Worm (Caenorhabditis elegans) whole organism, late embryonic: Measurements from ENCODE around the gene idpc-4.

Experiments used
- C38D4.7 ChIP-seq: fragments of 200-800 bp; sonication (Bioruptor generic); optimal IDR thresholded peaks from 2 replicates; lab custom pipeline; 2018; ENCODE audit warnings: mild to moderate bottlenecking, missing genetic modification characterization, moderate library complexity, missing compliant biosample characterization
- F13H6.1 ChIP-seq: sonication (generic microtip); optimal IDR thresholded peaks from 2 replicates; lab custom pipeline; 2016; ENCODE audit warnings: missing genetic modification characterization, missing compliant biosample characterization
- K02D7.2 ChIP-seq: sonication (generic microtip); optimal IDR thresholded peaks from 2 replicates; lab custom pipeline; 2017; ENCODE audit warnings: mild to moderate bottlenecking, missing genetic modification characterization, missing compliant biosample characterization
- K09A11.1 ChIP-seq: sonication (generic microtip); optimal IDR thresholded peaks from 2 replicates; lab custom pipeline; 2017; ENCODE audit warnings: antibody characterized with exemption, mild to moderate bottlenecking, missing genetic modification characterization, missing compliant biosample characterization; ENCODE audit not compliant: insufficient read depth
- Y22D7AL.16 ChIP-seq: sonication (generic microtip); optimal IDR thresholded peaks from 2 replicates; lab custom pipeline; 2016; ENCODE audit warnings: missing genetic modification characterization, missing compliant biosample characterization
- ahr-1 ChIP-seq: sonication (generic microtip); optimal IDR thresholded peaks from 2 replicates; lab custom pipeline; 2016; ENCODE audit warnings: missing genetic modification characterization, missing compliant biosample characterization
- ceh-19 ChIP-seq: fragments of 200-800 bp; sonication (Bioruptor generic); optimal IDR thresholded peaks from 2 replicates; lab custom pipeline; 2018; ENCODE audit warnings: mild to moderate bottlenecking, missing genetic modification characterization, missing compliant biosample characterization
- ceh-22 ChIP-seq: sonication (generic microtip); optimal IDR thresholded peaks from 2 replicates; lab custom pipeline; 2017; ENCODE audit warnings: missing biosample characterization, missing genetic modification characterization
- ceh-24 ChIP-seq: sonication (generic microtip); optimal IDR thresholded peaks from 2 replicates; lab custom pipeline; 2016; ENCODE audit warnings: mild to moderate bottlenecking, missing genetic modification characterization, missing compliant biosample characterization
- ceh-31 ChIP-seq: sonication (generic microtip); optimal IDR thresholded peaks from 2 replicates; lab custom pipeline; 2016; ENCODE audit warnings: missing genetic modification characterization, missing compliant biosample characterization
- ceh-34 ChIP-seq: sonication (generic microtip); optimal IDR thresholded peaks from 2 replicates; lab custom pipeline; 2016; ENCODE audit warnings: mild to moderate bottlenecking, missing genetic modification characterization, missing compliant biosample characterization
- ceh-45 ChIP-seq: fragments of 200-800 bp; sonication (Bioruptor generic); IDR thresholded peaks from 2 replicates; pipeline ENCODE4 v1.3.6; 2022; ENCODE audit warnings: missing genetic modification reagents, missing genetic modification characterization, missing compliant biosample characterization
- ceh-48 ChIP-seq: sonication (generic microtip); optimal IDR thresholded peaks from 2 replicates; lab custom pipeline; 2016; ENCODE audit warnings: missing genetic modification characterization, inconsistent platforms, missing compliant biosample characterization
- dve-1 ChIP-seq: sonication (generic microtip); optimal IDR thresholded peaks from 2 replicates; lab custom pipeline; 2017; ENCODE audit warnings: antibody characterized with exemption, mild to moderate bottlenecking, missing genetic modification characterization, missing compliant biosample characterization
- elt-2 ChIP-seq: sonication (generic microtip); optimal IDR thresholded peaks from 2 replicates; lab custom pipeline; 2016; ENCODE audit warnings: missing genetic modification reagents, missing genetic modification characterization, missing compliant biosample characterization
- elt-4 ChIP-seq: sonication (generic microtip); optimal IDR thresholded peaks from 2 replicates; lab custom pipeline; 2016; ENCODE audit warnings: missing genetic modification characterization, missing compliant biosample characterization
- ets-4 ChIP-seq: sonication (generic microtip); optimal IDR thresholded peaks from 2 replicates; lab custom pipeline; 2016; ENCODE audit warnings: missing genetic modification characterization, missing compliant biosample characterization
- eyg-1 ChIP-seq: sonication (generic microtip); optimal IDR thresholded peaks from 2 replicates; lab custom pipeline; 2016; ENCODE audit warnings: missing genotype, missing genetic modification characterization, missing compliant biosample characterization
- fkh-6 ChIP-seq: sonication (generic microtip); optimal IDR thresholded peaks from 2 replicates; lab custom pipeline; 2016; ENCODE audit warnings: missing genetic modification characterization, missing compliant biosample characterization
- lim-6 ChIP-seq: sonication (generic microtip); optimal IDR thresholded peaks from 2 replicates; lab custom pipeline; 2016; ENCODE audit warnings: missing genetic modification characterization, missing compliant biosample characterization
- mec-3 ChIP-seq: sonication (generic microtip); optimal IDR thresholded peaks from 2 replicates; lab custom pipeline; 2016; ENCODE audit warnings: borderline replicate concordance, missing genetic modification characterization, missing compliant biosample characterization
- nfya-1 ChIP-seq: sonication (generic microtip); optimal IDR thresholded peaks from 2 replicates; lab custom pipeline; 2017; ENCODE audit warnings: missing genetic modification characterization, mild to moderate bottlenecking, missing compliant biosample characterization, antibody characterized with exemption, moderate library complexity
- nhr-232 ChIP-seq: sonication (generic microtip); optimal IDR thresholded peaks from 2 replicates; lab custom pipeline; 2016; ENCODE audit warnings: missing genetic modification characterization, missing compliant biosample characterization
- npax-4 ChIP-seq: sonication (generic microtip); optimal IDR thresholded peaks from 2 replicates; lab custom pipeline; 2016; ENCODE audit warnings: missing genetic modification characterization, missing compliant biosample characterization
- pat-9 ChIP-seq: fragments of 200-800 bp; sonication (Bioruptor generic); optimal IDR thresholded peaks from 2 replicates; lab custom pipeline; 2018; ENCODE audit warnings: mild to moderate bottlenecking, missing genetic modification characterization, moderate library complexity, missing compliant biosample characterization
- pha-2 ChIP-seq: sonication (generic microtip); optimal IDR thresholded peaks from 2 replicates; lab custom pipeline; 2017; ENCODE audit warnings: mild to moderate bottlenecking, missing genetic modification characterization, missing compliant biosample characterization
- pqm-1 ChIP-seq: sonication (generic microtip); optimal IDR thresholded peaks from 2 replicates; lab custom pipeline; 2016; ENCODE audit warnings: missing genetic modification characterization, missing compliant biosample characterization
- pros-1 ChIP-seq: fragments of 150-350 bp; optimal IDR thresholded peaks from 2 replicates; lab custom pipeline; 2014; ENCODE audit warnings: missing biosample characterization, missing genetic modification reagents, missing genetic modification characterization
- rnt-1 ChIP-seq: sonication (generic microtip); optimal IDR thresholded peaks from 2 replicates; lab custom pipeline; 2016; ENCODE audit warnings: missing genetic modification characterization, missing compliant biosample characterization
- syd-9 ChIP-seq: sonication (generic microtip); optimal IDR thresholded peaks from 2 replicates; lab custom pipeline; 2016; ENCODE audit warnings: mild to moderate bottlenecking, missing genetic modification characterization, moderate library complexity, missing compliant biosample characterization
- tbx-2 ChIP-seq: sonication (generic microtip); optimal IDR thresholded peaks from 2 replicates; lab custom pipeline; 2016; ENCODE audit warnings: missing genetic modification characterization, missing compliant biosample characterization
- tbx-7 ChIP-seq: sonication (generic microtip); optimal IDR thresholded peaks from 2 replicates; lab custom pipeline; 2016; ENCODE audit warnings: missing genotype, missing genetic modification characterization, missing compliant biosample characterization
- unc-3 ChIP-seq, 2 experiments: fragments of 200-800 bp in 1 of 2; sonication (Bioruptor generic) in 1 of 2; sonication (generic microtip) in 1 of 2; conservative IDR thresholded peaks in 1 of 2; optimal IDR thresholded peaks in 1 of 2; 2 replicates each; pipeline versions ENCODE4 v1.3.6 to Lab custom; 2016 to 2022; ENCODE audit warnings: missing compliant biosample characterization in 2 of 2, missing genetic modification characterization in 2 of 2, missing genetic modification reagents in 1 of 2
- unc-55 ChIP-seq: sonication (generic microtip); optimal IDR thresholded peaks from 2 replicates; lab custom pipeline; 2017; ENCODE audit warnings: missing biosample characterization, missing genetic modification reagents, missing genetic modification characterization

Gene idpc-4

ce11 chrV:9583323-9583644, 41.9 kb upstream of the idpc-4 start, which contains the start of gene K09G1.1:
K09G1.1 (plus strand) TSS chrV:9583545.
- TF ChIP-seq tbx-2 (tag; lab: Kevin White, UChicago): no peak
- no peak for TF ChIP-seq ahr-1 (tag; lab: Kevin White, UChicago)

ce11 chrV:9584263-9584662, 41.0 kb upstream of the idpc-4 start:
- TF ChIP-seq K09A11.1 (tag; lab: Kevin White, UChicago): no peak

ce11 chrV:9587619-9588018, 37.6 kb upstream of the idpc-4 start:
- TF ChIP-seq lim-6 (tag; lab: Kevin White, UChicago): no peak
- no peak for TF ChIP-seq syd-9
- no peak for TF ChIP-seq eyg-1 (tag; lab: Kevin White, UChicago)
- TF ChIP-seq ceh-22: no peak
- no peak for TF ChIP-seq ceh-19
- TF ChIP-seq unc-3 (GFP tag; conservative IDR thresholded peaks at IDR 0.05; lab: Robert Waterston, UW): no peak
- no peak for TF ChIP-seq unc-3 (tag; optimal IDR thresholded peaks at IDR 0.05; lab: Kevin White, UChicago)
- no peak for TF ChIP-seq Y22D7AL.16 (tag; lab: Kevin White, UChicago)
- TF ChIP-seq F13H6.1 (tag; lab: Kevin White, UChicago): no peak
- no peak for TF ChIP-seq C38D4.7
- no peak for TF ChIP-seq nhr-232 (tag; lab: Kevin White, UChicago)
- no peak for TF ChIP-seq ceh-24 (tag; lab: Kevin White, UChicago)
- TF ChIP-seq npax-4 (tag; lab: Kevin White, UChicago): no peak
- no peak for TF ChIP-seq K09A11.1 (tag; lab: Kevin White, UChicago)
- no peak for TF ChIP-seq ceh-45 (GFP tag; lab: Robert Waterston, UW)
- TF ChIP-seq K02D7.2 (tag; lab: Kevin White, UChicago): no peak
- TF ChIP-seq rnt-1 (tag; lab: Kevin White, UChicago): no peak
- TF ChIP-seq fkh-6 (tag; lab: Kevin White, UChicago): no peak
- TF ChIP-seq ceh-31 (tag; lab: Kevin White, UChicago): no peak
- TF ChIP-seq pros-1 (tag; lab: Kevin White, UChicago): no peak

- TF ChIP-seq nfya-1 (tag; lab: Kevin White, UChicago) (no peak), dve-1 (tag; lab: Kevin White, UChicago) (no peak), unc-3 (GFP tag; conservative IDR thresholded peaks at IDR 0.05; lab: Robert Waterston, UW) (no peak), unc-3 (tag; optimal IDR thresholded peaks at IDR 0.05; lab: Kevin White, UChicago) (no peak), pat-9 (tag; lab: Kevin White, UChicago) (no peak), ets-4 (tag; lab: Kevin White, UChicago) (no peak), K09A11.1 (tag; lab: Kevin White, UChicago) (no peak), unc-55 (no peak), ahr-1 (tag; lab: Kevin White, UChicago) (no peak), nhr-232 (tag; lab: Kevin White, UChicago) (no peak), pqm-1 (tag; lab: Kevin White, UChicago) (no peak), mec-3 (tag; lab: Kevin White, UChicago) (no peak), fkh-6 (tag; lab: Kevin White, UChicago) (no peak), elt-2 (tag; lab: Kevin White, UChicago) (no peak), ceh-34 (no peak), elt-4 (no peak), tbx-7 (no peak), F13H6.1 (tag; lab: Kevin White, UChicago) (no peak), pha-2 (tag; lab: Kevin White, UChicago) (no peak), C38D4.7 (no peak), tbx-2 (tag; lab: Kevin White, UChicago) (no peak)
- TF ChIP-seq, all 69 proteins: peak for 0
Measured at ce11 chrV:9588574-9588973, 36.6 kb upstream of the idpc-4 start.

- no peak for TF ChIP-seq ceh-48
- no peak for TF ChIP-seq eyg-1 (tag; lab: Kevin White, UChicago)
- TF ChIP-seq ceh-22: no peak
- no peak for TF ChIP-seq F13H6.1 (tag; lab: Kevin White, UChicago)
Measured at ce11 chrV:9590317-9590716, 34.9 kb upstream of the idpc-4 start, which contains the start of gene K09G1.2. K09G1.2 (plus strand) TSS chrV:9590617.
